Fruit fly (Drosophila melanogaster) whole organism, prepupa: ENCODE results near the gene msi.

ENCODE experiments used
- CG31627 ChIP-seq: fragments of 200-800 bp; sonication (Bioruptor generic); optimal IDR thresholded peaks from 3 replicates; lab custom pipeline; 2016; ENCODE audit warnings: missing biosample characterization, missing genetic modification characterization
- CG34406 ChIP-seq: fragments of 200-800 bp; sonication (Bioruptor generic); optimal IDR thresholded peaks from 3 replicates; lab custom pipeline; 2016; ENCODE audit warnings: missing biosample characterization, missing genetic modification characterization
- CG6163 ChIP-seq: fragments of 200-800 bp; sonication (Bioruptor generic); IDR thresholded peaks from 3 replicates; pipeline ENCODE4 v1.3.6; 2022; ENCODE audit warnings: missing biosample characterization, missing genetic modification characterization
- Eip93F ChIP-seq: fragments of 200-800 bp; sonication (Bioruptor generic); optimal IDR thresholded peaks from 2 replicates; lab custom pipeline; 2016; ENCODE audit warnings: missing biosample characterization, mild to moderate bottlenecking, missing genetic modification characterization
- Ets96B ChIP-seq: fragments of 200-800 bp; optimal IDR thresholded peaks from 2 replicates; lab custom pipeline; 2019; ENCODE audit warnings: missing biosample characterization, mild to moderate bottlenecking, missing genetic modification characterization, moderate library complexity
- Gug ChIP-seq: fragments of 200-800 bp; sonication (Bioruptor generic); IDR thresholded peaks from 2 replicates; pipeline ENCODE4 v1.3.6; 2022; ENCODE audit warnings: missing biosample characterization, missing genetic modification characterization
- Smox ChIP-seq: fragments of 200-800 bp; sonication (Bioruptor generic); optimal IDR thresholded peaks from 3 replicates; lab custom pipeline; 2016; ENCODE audit warnings: missing biosample characterization, missing genetic modification characterization
- dac ChIP-seq: fragments of 200-800 bp; sonication (Bioruptor generic); optimal IDR thresholded peaks from 2 replicates; lab custom pipeline; 2017; ENCODE audit warnings: missing biosample characterization, mild to moderate bottlenecking, missing genetic modification characterization
- fkh ChIP-seq: fragments of 200-800 bp; sonication (Bioruptor generic); optimal IDR thresholded peaks from 3 replicates; lab custom pipeline; 2017; ENCODE audit warnings: missing biosample characterization, mild to moderate bottlenecking, missing genetic modification characterization, moderate library complexity
- topi ChIP-seq: fragments of 200-800 bp; sonication (Bioruptor generic); optimal IDR thresholded peaks from 3 replicates; lab custom pipeline; 2016; ENCODE audit warnings: missing biosample characterization, missing genetic modification characterization

DNA sequence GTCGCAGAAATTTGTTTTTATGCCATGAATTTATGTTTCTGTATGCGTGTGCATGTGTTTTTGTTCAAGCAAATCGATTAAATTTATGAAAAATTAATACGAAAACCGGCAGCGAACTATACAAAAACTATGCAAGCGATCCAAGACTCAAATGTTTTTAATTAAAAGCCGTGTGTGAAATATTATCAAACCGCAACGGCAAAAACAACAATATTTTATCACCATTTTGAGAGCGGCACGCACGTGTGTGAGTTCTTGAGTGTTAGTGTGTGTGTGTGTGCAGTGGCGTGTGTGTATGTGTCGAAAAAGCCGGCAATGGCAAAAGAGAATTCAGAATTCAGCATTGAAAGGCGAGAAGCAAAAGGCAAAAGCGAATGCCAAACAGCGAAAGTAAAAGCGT lies 2.7 kb downstream of the msi start:
- TF ChIP-seq CG6163 (no peak), CG31627 (GFP tag; lab: Kevin White, UChicago) (no peak), Eip93F (GFP tag; lab: Kevin White, UChicago) (no peak), topi (no peak), fkh (GFP tag; lab: Kevin White, UChicago) (no peak), Ets96B (tag; lab: Kevin White, UChicago) (no peak), CG34406 (GFP tag; lab: Kevin White, UChicago) (no peak), Gug (GFP tag; lab: Robert Waterston, UW) (no peak), dac (GFP tag; lab: Kevin White, UChicago) (no peak), Smox (GFP tag; lab: Kevin White, UChicago) (no peak)
